Fruit fly (Drosophila melanogaster) whole organism, embryonic: ENCODE data around the gene Gsc.

Source experiments
- CG2678 ChIP-seq: fragments of 200-800 bp; sonication (Bioruptor generic); optimal IDR thresholded peaks from 3 replicates; lab custom pipeline; 2019; ENCODE audit warnings: missing biosample characterization, mild to moderate bottlenecking, missing genetic modification characterization, moderate library complexity
- CG34224 ChIP-seq: fragments of 200-800 bp; sonication (Bioruptor generic); IDR thresholded peaks from 3 replicates; pipeline ENCODE4 v1.3.6; 2022; ENCODE audit warnings: missing biosample characterization, missing genetic modification characterization; ENCODE audit not compliant: partially characterized antibody
- CG8290 ChIP-seq, 3 experiments: fragments of 200-800 bp; sonication (Bioruptor generic); optimal IDR thresholded peaks; 2 replicates each; lab custom pipeline; 2016 to 2019; ENCODE audit warnings: missing biosample characterization in 3 of 3, missing genetic modification characterization in 3 of 3, mild to moderate bottlenecking in 2 of 3, moderate library complexity in 1 of 3
- Fer1 ChIP-seq: fragments of 200-800 bp; sonication (Bioruptor generic); optimal IDR thresholded peaks from 2 replicates; lab custom pipeline; 2017; ENCODE audit warnings: missing biosample characterization, mild to moderate bottlenecking, missing genetic modification characterization
- HmgZ ChIP-seq: fragments of 200-800 bp; sonication (Bioruptor generic); optimal IDR thresholded peaks from 2 replicates; lab custom pipeline; 2018; ENCODE audit warnings: missing biosample characterization, mild to moderate bottlenecking, missing genetic modification characterization
- Xbp1 ChIP-seq: fragments of 200-800 bp; sonication (Bioruptor generic); optimal IDR thresholded peaks from 3 replicates; lab custom pipeline; 2016; ENCODE audit warnings: missing biosample characterization, mild to moderate bottlenecking, missing genetic modification characterization
- fru ChIP-seq: fragments of >200 bp; optimal IDR thresholded peaks from 2 replicates; lab custom pipeline; 2017
- jigr1 ChIP-seq: fragments of 200-800 bp; sonication (Bioruptor generic); IDR thresholded peaks from 3 replicates; pipeline ENCODE4 v1.3.6; 2022; ENCODE audit warnings: missing biosample characterization, missing genetic modification characterization

DNA sequence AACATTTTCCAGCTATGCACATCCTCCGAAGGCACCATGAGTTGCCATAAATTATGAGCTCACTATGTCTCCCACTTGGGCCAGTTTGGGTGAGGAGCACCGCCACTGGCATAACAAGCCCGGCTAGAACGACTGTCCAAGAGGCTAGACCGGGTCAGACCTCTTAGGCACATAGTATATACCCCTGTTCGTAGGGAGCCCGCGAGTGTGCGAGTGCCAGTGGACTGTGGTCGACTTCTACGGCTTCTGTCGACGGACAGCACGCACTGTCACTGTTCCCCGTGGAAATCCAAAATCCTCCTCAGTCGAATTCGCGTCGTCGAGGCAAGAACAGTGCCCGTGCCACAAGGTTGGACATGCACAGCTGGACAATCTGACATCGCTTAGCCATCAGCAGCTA lies 17.3 kb downstream of the Gsc start, which contains the start of gene Pph13:
- no peak for TF ChIP-seq Xbp1
- TF ChIP-seq CG8290 (GFP tag; optimal IDR thresholded peaks at IDR 0.05; lab: Kevin White, UChicago) = no peak
- no peak for TF ChIP-seq CG8290 (tag; optimal IDR thresholded peaks at IDR 0.05; lab: Kevin White, UChicago)
- no peak for TF ChIP-seq Fer1 (GFP tag; lab: Kevin White, UChicago)
- no peak for TF ChIP-seq HmgZ
- TF ChIP-seq CG2678 = no peak
- TF ChIP-seq CG34224 (GFP tag; lab: Robert Waterston, UW) = no peak
- no peak for TF ChIP-seq jigr1 (GFP tag; lab: Robert Waterston, UW)
- no peak for TF ChIP-seq fru
